Worm (Caenorhabditis elegans): ENCODE results near the gene C09G9.5.

DNA sequence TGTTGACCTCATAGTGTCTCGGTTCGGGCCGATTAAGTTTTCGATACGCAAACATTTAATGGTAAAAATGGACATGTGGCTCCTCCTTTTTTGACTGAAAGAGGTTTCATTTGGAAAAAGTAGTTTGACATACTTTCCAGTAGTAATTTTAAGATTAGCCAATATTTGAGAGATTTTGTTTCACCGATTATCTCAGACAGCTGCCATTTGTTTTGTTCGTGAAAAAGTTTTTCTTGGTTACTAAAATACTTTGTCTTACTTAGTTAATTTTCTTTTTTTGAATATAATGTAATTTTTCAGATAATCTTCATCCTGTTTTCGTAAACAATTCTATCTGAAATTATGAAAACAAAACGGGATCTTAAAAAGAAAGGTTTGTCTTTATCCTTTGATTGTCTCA is at the start of gene C09G9.5:
- TF ChIP-seq pha-4 (tag; optimal IDR thresholded peaks at IDR 0.05) = no peak
- TF ChIP-seq Y67H2A.10 (GFP tag; conservative IDR thresholded peaks at IDR 0.05) = no peak
- TF ChIP-seq dpl-1 (GFP tag; optimal IDR thresholded peaks at IDR 0.05) = no peak
- TF ChIP-seq zim-3 (tag; optimal IDR thresholded peaks at IDR 0.05) = no peak
- TF ChIP-seq unc-130 (GFP tag; optimal IDR thresholded peaks at IDR 0.05) = no peak
- TF ChIP-seq hsf-1 (GFP tag; IDR thresholded peaks at IDR 0.05) = no peak
- TF ChIP-seq let-526 (GFP tag; IDR thresholded peaks at IDR 0.05) = no peak
- TF ChIP-seq ztf-18 (tag; optimal IDR thresholded peaks at IDR 0.05) = no peak
- no peak for TF ChIP-seq unc-62 (GFP tag; optimal IDR thresholded peaks at IDR 0.05)

Measured in whole organism, young adult.